Fruit fly (Drosophila melanogaster): ENCODE results near the gene if.

The if gene

dm6 chrX:16780244-16780643 lies 3.0 kb downstream of the if start:
- TF ChIP-seq CG4707 (GFP tag; optimal IDR thresholded peaks at IDR 0.05): no peak
- TF ChIP-seq CG13287 (GFP tag; IDR thresholded peaks at IDR 0.05; ENCODE audit: partially characterized antibody): no peak; the same call in 1 of the 2 replicates
- no peak for TF ChIP-seq en (GFP tag; optimal IDR thresholded peaks at IDR 0.05)
- no peak for TF ChIP-seq slbo (GFP tag; IDR thresholded peaks at IDR 0.05)
- TF ChIP-seq Chrac-16 (GFP tag; optimal IDR thresholded peaks at IDR 0.05): no peak
- no peak for TF ChIP-seq CG11723 (GFP tag; optimal IDR thresholded peaks at IDR 0.05)
- no peak for TF ChIP-seq cg (GFP tag; optimal IDR thresholded peaks at IDR 0.05)
- TF ChIP-seq CG11456 (GFP tag; IDR thresholded peaks at IDR 0.05): no peak
- no peak for TF ChIP-seq ara (GFP tag; IDR thresholded peaks at IDR 0.05)
- TF ChIP-seq CG10274 (GFP tag; optimal IDR thresholded peaks at IDR 0.05): no peak
- TF ChIP-seq CG10321 (GFP tag; IDR thresholded peaks at IDR 0.05): no peak
- no peak for TF ChIP-seq CG30431 (GFP tag; optimal IDR thresholded peaks at IDR 0.05)
- no peak for TF ChIP-seq pb (GFP tag; optimal IDR thresholded peaks at IDR 0.05)
- TF ChIP-seq nerfin-2 (GFP tag; IDR thresholded peaks at IDR 0.05; ENCODE audit: partially characterized antibody): no peak
- no peak for TF ChIP-seq Poxn (GFP tag; IDR thresholded peaks at IDR 0.05)
- TF ChIP-seq chif (GFP tag; optimal IDR thresholded peaks at IDR 0.05): no peak
- TF ChIP-seq CG13424 (tag; optimal IDR thresholded peaks at IDR 0.05): no peak
- no peak for TF ChIP-seq HLH3B (GFP tag; IDR thresholded peaks at IDR 0.05)
- TF ChIP-seq fru (optimal IDR thresholded peaks at IDR 0.05): no peak
- TF ChIP-seq NK7.1 (GFP tag; optimal IDR thresholded peaks at IDR 0.05): no peak
- no peak for TF ChIP-seq exex (tag; optimal IDR thresholded peaks at IDR 0.05)
- peak; percentile 39 to 74 for TF ChIP-seq Trl (optimal IDR thresholded peaks at IDR 0.05)
- no peak for TF ChIP-seq Trl (GFP tag; optimal IDR thresholded peaks at IDR 0.05)
- no peak for TF ChIP-seq Adf1 (GFP tag; IDR thresholded peaks at IDR 0.05)
- no peak for TF ChIP-seq ssp (GFP tag; IDR thresholded peaks at IDR 0.05)
- TF ChIP-seq CG13624 (GFP tag; optimal IDR thresholded peaks at IDR 0.05): no peak
- peak; percentile 86 for TF ChIP-seq grn (GFP tag; optimal IDR thresholded peaks at IDR 0.05)
- TF ChIP-seq corto (GFP tag; optimal IDR thresholded peaks at IDR 0.05): no peak
- peak; percentile 42 for TF ChIP-seq CG12769 (tag; optimal IDR thresholded peaks at IDR 0.05)
- no peak for TF ChIP-seq HLHmδ (GFP tag; optimal IDR thresholded peaks at IDR 0.05)
- no peak for TF ChIP-seq Max (GFP tag; optimal IDR thresholded peaks at IDR 0.05)
- TF ChIP-seq bcd (GFP tag; optimal IDR thresholded peaks at IDR 0.05): no peak
- no peak for TF ChIP-seq Neu2 (GFP tag; optimal IDR thresholded peaks at IDR 0.05; ENCODE audit: borderline replicate concordance)
- TF ChIP-seq CG10565 (GFP tag; optimal IDR thresholded peaks at IDR 0.05): no peak
- no peak for TF ChIP-seq yki (optimal IDR thresholded peaks at IDR 0.05)
- TF ChIP-seq trh (GFP tag; optimal IDR thresholded peaks at IDR 0.05): no peak
- TF ChIP-seq sqz (GFP tag; optimal IDR thresholded peaks at IDR 0.05): peak; percentile 73
- TF ChIP-seq Pdp1 (GFP tag; optimal IDR thresholded peaks at IDR 0.05): peak in 1 of 2 experiments; percentile 83
- TF ChIP-seq fd64A (GFP tag; optimal IDR thresholded peaks at IDR 0.05): no peak
- TF ChIP-seq CG42726 (GFP tag; IDR thresholded peaks at IDR 0.05; ENCODE audit: partially characterized antibody): no peak
- TF ChIP-seq toy (GFP tag; IDR thresholded peaks at IDR 0.05): no peak
- no peak for TF ChIP-seq vfl (GFP tag; optimal IDR thresholded peaks at IDR 0.05)
- no peak for TF ChIP-seq fu2 (GFP tag; optimal IDR thresholded peaks at IDR 0.05)
- TF ChIP-seq sisA (GFP tag; IDR thresholded peaks at IDR 0.05): no peak
- no peak for TF ChIP-seq ems (GFP tag; optimal IDR thresholded peaks at IDR 0.05)
- TF ChIP-seq CG2875 (GFP tag; optimal IDR thresholded peaks at IDR 0.05): no peak
- peak; percentile 37; the same call in 1 of the 3 replicates for TF ChIP-seq CG2199 (GFP tag; IDR thresholded peaks at IDR 0.05)
- TF ChIP-seq nom (GFP tag; optimal IDR thresholded peaks at IDR 0.05): no peak
- peak; percentile 53 for TF ChIP-seq abd-A (tag; optimal IDR thresholded peaks at IDR 0.05)
- peak; percentile 37 for TF ChIP-seq gro (GFP tag; optimal IDR thresholded peaks at IDR 0.05)
- TF ChIP-seq pum (GFP tag; optimal IDR thresholded peaks at IDR 0.05): no peak
- TF ChIP-seq chm (GFP tag; IDR thresholded peaks at IDR 0.05): no peak; the same call in 1 of the 2 replicates
- no peak for TF ChIP-seq da (GFP tag; optimal IDR thresholded peaks at IDR 0.05)
